Worm (Caenorhabditis elegans) whole organism, early embryonic: ENCODE measurements around the gene C06E1.1.

Source experiments
- B0310.2 ChIP-seq: sonication (generic microtip); optimal IDR thresholded peaks from 2 replicates; lab custom pipeline; 2016; ENCODE audit warnings: mild to moderate bottlenecking, missing genetic modification characterization, missing compliant biosample characterization
- F13C5.2 ChIP-seq: sonication (generic microtip); optimal IDR thresholded peaks from 2 replicates; lab custom pipeline; 2017; ENCODE audit warnings: mild to moderate bottlenecking, missing genetic modification characterization, inconsistent platforms, missing compliant biosample characterization
- aly-1 ChIP-seq: sonication (generic microtip); optimal IDR thresholded peaks from 2 replicates; lab custom pipeline; 2016; ENCODE audit warnings: missing genetic modification characterization, missing compliant biosample characterization
- ama-1 ChIP-seq: fragments of 150-350 bp; optimal IDR thresholded peaks from 2 replicates; lab custom pipeline; 2014
- ceh-36 ChIP-seq: sonication (generic microtip); optimal IDR thresholded peaks from 2 replicates; lab custom pipeline; 2016; ENCODE audit warnings: missing genetic modification characterization, inconsistent platforms, missing compliant biosample characterization
- ets-7 ChIP-seq: sonication (generic microtip); optimal IDR thresholded peaks from 2 replicates; lab custom pipeline; 2016; ENCODE audit warnings: missing genotype, missing genetic modification characterization, missing compliant biosample characterization
- flt-1 ChIP-seq: fragments of 200-800 bp; sonication (Bioruptor generic); IDR thresholded peaks from 2 replicates; pipeline ENCODE4 v1.3.6; 2022; ENCODE audit warnings: missing genetic modification characterization, missing compliant biosample characterization
- hmg-4 ChIP-seq: fragments of 200-800 bp; sonication (Bioruptor generic); optimal IDR thresholded peaks from 2 replicates; lab custom pipeline; 2018; ENCODE audit warnings: mild to moderate bottlenecking, missing genetic modification characterization, missing compliant biosample characterization
- sea-1 ChIP-seq: fragments of 200-800 bp; sonication (Bioruptor generic); conservative IDR thresholded peaks from 2 replicates; pipeline ENCODE4 v1.3.6; 2022; ENCODE audit warnings: missing genetic modification characterization, missing compliant biosample characterization
- tbx-37 ChIP-seq: fragments of 200-800 bp; sonication (Bioruptor generic); conservative IDR thresholded peaks from 2 replicates; pipeline ENCODE4 v1.3.6; 2022; ENCODE audit warnings: missing genetic modification reagents, missing genetic modification characterization, missing compliant biosample characterization

- no peak for TF ChIP-seq ama-1 (lab: Kevin White, UChicago)
- no peak for TF ChIP-seq sea-1 (GFP tag; lab: Robert Waterston, UW)
- TF ChIP-seq flt-1 = no peak
- no peak for TF ChIP-seq ceh-36 (tag; lab: Kevin White, UChicago)
- no peak for TF ChIP-seq F13C5.2 (tag; lab: Kevin White, UChicago)
- TF ChIP-seq B0310.2 = no peak
- TF ChIP-seq hmg-4 = no peak
- no peak for TF ChIP-seq tbx-37 (GFP tag; lab: Robert Waterston, UW)
- no peak for TF ChIP-seq aly-1 (tag; lab: Kevin White, UChicago)
- TF ChIP-seq ets-7 (tag; lab: Kevin White, UChicago) = no peak
These were observed 12.0 kb upstream of the C06E1.1 start, which contains the start of gene C06E1.7 for ce11 chrIII:8593620-8594019.
